Worm (Caenorhabditis elegans) whole organism, L4/young adult: ENCODE measurements around the gene srh-293.
"Not testable (repeated sequence)": the region's sequence is repeated elsewhere in the genome, so short reads cannot be mapped to it uniquely, and the experiment has no call there.

ENCODE experiments used
- W03F9.2 ChIP-seq: fragments of 150-350 bp; optimal IDR thresholded peaks from 2 replicates; lab custom pipeline; 2014; ENCODE audit warnings: missing biosample characterization, missing genetic modification characterization
- dao-5 ChIP-seq: sonication (generic microtip); optimal IDR thresholded peaks from 2 replicates; lab custom pipeline; 2016; ENCODE audit warnings: missing genotype, missing genetic modification characterization, moderate library complexity, missing compliant biosample characterization
- him-1 ChIP-seq: sonication (generic microtip); optimal IDR thresholded peaks from 2 replicates; lab custom pipeline; 2016; ENCODE audit warnings: missing genotype, missing genetic modification reagents, missing genetic modification characterization, missing compliant biosample characterization

The srh-293 gene

DNA sequence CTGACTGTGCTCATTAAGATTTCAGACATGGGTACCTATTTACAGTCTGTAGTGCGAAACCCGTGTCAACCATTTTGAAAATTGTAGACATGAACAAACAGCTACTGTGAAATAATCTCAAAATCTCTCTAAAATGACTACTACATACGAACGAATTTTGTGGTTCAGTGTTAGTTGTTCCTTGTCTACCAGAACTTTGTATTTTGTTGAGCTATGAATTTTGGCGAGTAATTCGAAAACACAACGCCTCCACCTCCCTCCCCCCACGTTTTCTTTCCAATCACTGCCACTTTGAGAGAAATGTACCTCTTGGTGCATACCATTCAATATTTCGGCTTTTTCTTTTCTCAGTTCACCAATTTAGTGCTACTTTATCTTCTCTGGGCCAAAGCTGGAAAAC is 26.8 kb downstream of the srh-293 start, which contains the start of gene T06C12.11:
T06C12.11 (plus strand) TSS at position 301 of the 400 bp plus-strand sequence.
- TF ChIP-seq W03F9.2 = no peak
- no peak for TF ChIP-seq dao-5 (tag; lab: Kevin White, UChicago)
- no peak for TF ChIP-seq him-1 (tag; lab: Kevin White, UChicago)

DNA sequence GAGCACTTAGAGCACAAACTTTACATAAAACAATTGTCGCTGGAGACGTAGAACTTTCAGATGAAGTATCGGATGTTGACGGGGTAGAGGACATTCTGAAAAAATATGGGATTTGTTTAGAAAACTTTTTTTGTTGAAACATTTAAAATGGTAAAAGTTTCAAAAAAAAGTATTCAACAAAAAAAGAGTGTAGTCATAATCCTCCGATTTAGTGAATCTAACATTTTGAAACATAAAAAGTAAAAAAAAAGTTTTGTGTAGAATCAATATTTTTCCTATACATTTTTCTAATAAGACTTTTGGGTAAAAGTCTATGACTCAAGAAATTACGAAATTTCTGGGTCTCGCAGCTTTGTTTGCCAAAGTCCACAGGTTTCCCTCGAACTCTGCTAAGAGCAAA is 30.7 kb downstream of the srh-293 start, which contains the start of gene nhr-213:
nhr-213 (minus strand) TSS at position 101 of the 400 bp plus-strand sequence.
- no peak for TF ChIP-seq dao-5 (tag; lab: Kevin White, UChicago)
- TF ChIP-seq him-1 (tag; lab: Kevin White, UChicago) = no peak
- TF ChIP-seq W03F9.2 = no peak

DNA sequence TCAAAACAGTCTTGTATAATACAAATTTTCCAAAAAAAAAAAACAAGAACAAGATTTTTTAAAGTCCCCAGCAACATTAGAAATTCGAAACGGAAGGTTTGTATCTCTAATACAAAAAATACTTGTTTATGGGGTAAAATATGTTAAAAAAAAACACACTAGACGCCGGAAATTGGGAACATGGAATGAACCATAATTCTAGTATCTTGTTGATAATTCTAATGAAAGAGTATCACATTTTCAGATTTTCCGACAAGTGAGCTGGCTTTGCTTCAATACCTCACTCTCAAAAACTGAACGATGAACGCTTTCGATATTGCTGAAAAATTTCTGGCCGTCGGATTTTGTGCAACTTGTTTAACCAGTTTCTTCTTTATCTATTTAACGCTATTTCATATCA is 31.8 kb downstream of the srh-293 start, which contains the start of gene str-60:
str-60 (plus strand) TSS at position 301 of the 400 bp plus-strand sequence.
- TF ChIP-seq dao-5 (tag; lab: Kevin White, UChicago) (no peak), him-1 (tag; lab: Kevin White, UChicago) (no peak), W03F9.2 (no peak)

DNA sequence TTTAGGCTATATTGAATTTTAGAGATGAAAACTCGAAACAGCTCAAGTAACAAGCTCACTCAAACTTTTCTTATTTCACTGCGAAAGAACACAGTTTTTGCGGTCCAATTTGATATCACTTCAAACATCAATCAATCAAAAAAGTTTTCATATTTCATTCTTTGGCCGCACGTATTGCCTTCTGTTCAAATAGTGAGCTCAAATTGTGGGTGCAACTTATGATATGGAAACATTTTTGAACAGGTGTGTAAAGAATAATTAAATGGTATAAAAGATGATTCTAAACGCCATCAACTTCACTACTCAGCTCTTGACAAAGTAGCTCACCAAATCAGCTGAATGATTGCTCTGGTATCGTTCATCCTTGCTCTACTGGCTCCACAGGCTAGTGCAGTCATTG is 33.8 kb downstream of the srh-293 start, which contains the start of gene T06C12.14:
T06C12.14 (plus strand) TSS at position 301 of the 400 bp plus-strand sequence.
- TF ChIP-seq dao-5 (tag; lab: Kevin White, UChicago) (no peak), him-1 (tag; lab: Kevin White, UChicago) (no peak), W03F9.2 (no peak)

DNA sequence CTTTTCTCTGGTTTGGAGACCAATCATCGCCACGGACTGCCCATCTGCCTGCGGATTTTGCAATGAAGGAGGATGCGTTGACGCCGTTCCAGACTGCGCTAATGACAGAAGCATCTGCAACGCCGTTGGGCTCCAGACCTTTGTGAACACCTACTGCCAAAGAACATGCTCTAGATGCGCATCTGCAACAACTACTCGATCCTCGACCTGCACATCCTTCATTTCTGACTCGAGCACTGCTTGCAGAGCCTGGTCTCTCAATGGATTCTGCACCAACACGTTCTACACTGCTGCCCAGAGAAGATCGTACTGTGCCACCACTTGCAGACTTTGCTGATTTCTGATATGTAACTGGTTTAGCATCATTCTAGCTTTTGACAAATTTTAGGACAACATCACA is 34.6 kb downstream of the srh-293 start:
- TF ChIP-seq dao-5 (tag; lab: Kevin White, UChicago) (no peak), W03F9.2 (no peak), him-1 (tag; lab: Kevin White, UChicago) (no peak)

DNA sequence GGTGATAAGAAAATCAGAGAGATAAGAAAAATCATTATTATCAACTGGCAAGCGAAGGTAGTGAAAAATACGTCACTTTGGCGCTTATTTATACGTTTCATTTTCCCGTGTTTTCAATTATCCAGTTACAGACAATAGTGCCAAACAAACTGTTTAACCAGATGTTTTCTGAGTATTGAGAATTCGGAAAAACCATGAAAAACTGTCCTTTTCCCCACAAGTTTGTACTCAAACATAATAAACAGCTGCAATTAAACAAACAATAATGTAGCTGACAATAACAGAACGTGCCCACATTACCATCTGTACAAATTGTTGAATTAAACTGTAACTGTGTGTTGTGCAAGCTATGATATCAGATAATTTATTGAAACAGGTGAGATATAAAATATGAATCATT is 39.6 kb downstream of the srh-293 start, which contains the start of the genes F35E8.1 and F35E8.2:
F35E8.1 (minus strand) TSS at position 101 of the 400 bp plus-strand sequence.
F35E8.2 (plus strand) TSS at position 132 of the 400 bp plus-strand sequence.
- TF ChIP-seq dao-5 (tag; lab: Kevin White, UChicago); him-1 (tag; lab: Kevin White, UChicago); W03F9.2: not testable (repeated sequence)

DNA sequence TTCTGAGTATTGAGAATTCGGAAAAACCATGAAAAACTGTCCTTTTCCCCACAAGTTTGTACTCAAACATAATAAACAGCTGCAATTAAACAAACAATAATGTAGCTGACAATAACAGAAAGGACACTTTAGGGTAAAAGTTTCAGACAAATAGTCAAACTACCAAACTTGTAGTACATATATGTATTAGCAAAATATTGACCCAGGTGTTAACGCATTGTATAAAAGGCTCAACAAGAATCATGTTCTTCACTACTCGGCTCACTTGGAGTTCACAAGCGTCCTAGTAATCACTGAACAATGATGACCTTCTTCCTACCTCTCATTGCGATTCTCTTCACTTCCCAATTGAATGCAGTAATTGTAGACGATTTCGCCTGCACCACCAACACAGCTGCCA is 45.9 kb downstream of the srh-293 start, which contains the start of gene F35E8.6:
F35E8.6 (plus strand) TSS at position 301 of the 400 bp plus-strand sequence.
- no peak for TF ChIP-seq dao-5 (tag; lab: Kevin White, UChicago)
- TF ChIP-seq W03F9.2 = no peak
- no peak for TF ChIP-seq him-1 (tag; lab: Kevin White, UChicago)

DNA sequence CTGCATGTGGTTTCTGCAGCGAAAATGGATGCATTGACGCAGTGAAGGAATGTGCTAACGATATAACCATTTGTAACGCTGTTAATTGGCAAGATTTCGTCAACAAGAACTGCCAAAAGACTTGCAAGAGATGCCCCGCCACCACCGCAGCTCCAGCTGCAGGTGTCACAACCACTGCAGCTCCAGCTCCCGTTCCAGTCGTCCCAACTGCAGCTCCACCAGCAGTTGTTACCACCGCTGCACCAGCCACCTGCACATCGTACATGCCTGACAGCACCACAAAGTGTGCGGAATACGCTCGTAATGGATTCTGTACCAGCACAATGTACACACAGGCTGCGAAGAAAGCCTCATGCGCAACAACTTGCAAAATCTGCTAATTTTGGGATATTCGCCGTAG is 46.7 kb downstream of the srh-293 start:
- no peak for TF ChIP-seq W03F9.2
- TF ChIP-seq him-1 (tag; lab: Kevin White, UChicago) = no peak
- TF ChIP-seq dao-5 (tag; lab: Kevin White, UChicago) = no peak

DNA sequence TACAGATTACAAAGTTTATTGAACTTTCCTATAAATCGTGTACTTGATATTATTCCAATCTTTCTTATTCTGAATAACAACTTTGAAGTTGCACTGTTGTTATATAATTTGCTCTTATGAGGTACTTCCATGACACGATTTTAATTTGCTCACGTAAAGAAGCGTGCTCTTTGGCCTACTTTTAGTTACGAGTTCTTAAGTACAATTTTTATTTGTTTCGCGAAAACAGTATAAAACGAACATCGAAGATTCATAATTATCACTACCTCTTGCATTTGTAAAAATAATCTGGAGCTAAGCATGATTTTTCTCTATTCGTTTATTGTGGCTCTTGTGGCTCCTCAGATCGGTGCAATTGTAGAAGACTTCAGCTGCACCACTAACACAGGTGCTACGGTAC is 47.8 kb downstream of the srh-293 start, which contains the start of gene F35E8.7:
F35E8.7 (plus strand) TSS at position 301 of the 400 bp plus-strand sequence.
- no peak for TF ChIP-seq W03F9.2
- TF ChIP-seq dao-5 (tag; lab: Kevin White, UChicago) = no peak

DNA sequence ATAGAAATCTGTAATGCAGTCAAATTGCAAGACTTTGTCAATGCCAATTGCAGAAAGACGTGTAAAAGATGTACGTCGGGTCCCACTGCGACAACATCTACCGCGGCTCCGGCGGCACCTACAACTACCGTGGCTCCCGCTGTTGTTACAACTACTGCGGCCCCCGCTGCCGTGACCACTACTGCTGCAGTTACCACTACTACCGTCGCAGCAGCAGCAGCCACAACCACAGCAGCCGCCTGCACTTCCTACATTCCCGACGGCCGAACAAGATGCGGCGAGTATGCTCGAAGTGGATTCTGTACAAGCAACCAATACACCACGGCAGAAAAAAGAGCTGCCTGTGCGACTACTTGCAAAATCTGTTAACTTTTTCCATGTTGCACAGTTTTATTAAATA is 48.8 kb downstream of the srh-293 start:
- TF ChIP-seq dao-5 (tag; lab: Kevin White, UChicago) (no peak), him-1 (tag; lab: Kevin White, UChicago) (no peak), W03F9.2 (no peak)

DNA sequence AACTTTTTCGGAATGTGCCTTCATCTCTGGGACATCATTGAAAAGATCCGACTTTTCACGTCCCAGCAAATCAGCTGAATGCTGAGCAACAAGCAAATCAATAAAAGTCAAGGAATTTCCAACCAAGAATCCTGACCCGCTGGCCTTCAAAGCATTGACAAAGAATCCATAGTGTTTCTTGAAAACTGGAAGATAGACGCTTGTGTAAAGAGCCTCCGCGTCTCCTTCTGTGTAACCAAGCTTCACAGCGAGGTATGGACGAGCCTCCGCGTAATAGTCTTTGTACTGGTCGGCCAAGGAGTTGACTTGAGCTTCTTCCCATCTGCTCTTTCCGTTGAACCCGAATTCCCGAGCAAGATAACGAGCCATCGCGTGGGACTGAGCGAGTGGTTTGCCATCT is 49.4 kb downstream of the srh-293 start:
- TF ChIP-seq W03F9.2 (no peak), him-1 (tag; lab: Kevin White, UChicago) (no peak), dao-5 (tag; lab: Kevin White, UChicago) (no peak)

DNA sequence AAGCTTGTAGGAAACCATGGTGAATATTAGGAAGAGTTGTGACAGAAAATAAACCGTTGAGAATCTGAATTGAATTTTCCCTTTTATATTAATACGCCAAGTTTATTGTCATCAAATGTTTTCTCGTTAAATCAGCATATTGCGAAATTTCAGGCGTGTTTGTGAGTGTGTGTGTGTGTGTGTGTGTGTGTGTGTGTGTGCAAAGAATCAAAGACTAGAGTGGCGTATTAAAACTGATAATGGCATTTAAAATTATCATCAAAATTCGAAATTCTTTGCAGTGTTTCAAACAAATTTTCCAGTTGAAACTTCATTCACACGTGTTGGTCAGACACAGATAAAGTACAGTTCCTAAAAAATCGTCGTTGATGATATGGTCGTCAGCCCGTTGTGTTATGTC is 50.0 kb downstream of the srh-293 start, which contains the start of gene gst-38:
gst-38 (minus strand) TSS at position 152 of the 400 bp plus-strand sequence.
- TF ChIP-seq him-1 (tag; lab: Kevin White, UChicago) = no peak
- no peak for TF ChIP-seq W03F9.2
- no peak for TF ChIP-seq dao-5 (tag; lab: Kevin White, UChicago)
